Worm (Caenorhabditis elegans) whole organism, young adult: ENCODE measurements around the gene klp-7.

Experiments
- B0261.1 ChIP-seq: sonication (generic microtip); optimal IDR thresholded peaks from 2 replicates; lab custom pipeline; 2016; ENCODE audit warnings: mild to moderate bottlenecking, missing genetic modification characterization, moderate library complexity, missing compliant biosample characterization
- D2030.7 ChIP-seq: fragments of 200-800 bp; sonication (Bioruptor generic); IDR thresholded peaks from 2 replicates; pipeline ENCODE4 v1.3.6; 2022; ENCODE audit warnings: missing genetic modification reagents, missing genetic modification characterization, missing compliant biosample characterization
- F23B12.7 ChIP-seq: sonication (generic microtip); optimal IDR thresholded peaks from 2 replicates; lab custom pipeline; 2017; ENCODE audit warnings: missing genetic modification characterization, mild to moderate bottlenecking, missing compliant biosample characterization, antibody characterized with exemption, moderate library complexity; ENCODE audit not compliant: insufficient read depth
- F49E8.2 ChIP-seq: sonication (generic microtip); optimal IDR thresholded peaks from 3 replicates; lab custom pipeline; 2017; ENCODE audit warnings: missing genetic modification characterization, mild to moderate bottlenecking, missing compliant biosample characterization, antibody characterized with exemption, moderate library complexity; ENCODE audit not compliant: insufficient read depth
- F52B5.7 ChIP-seq: sonication (generic microtip); optimal IDR thresholded peaks from 2 replicates; lab custom pipeline; 2016; ENCODE audit warnings: mild to moderate bottlenecking, missing genetic modification characterization, missing compliant biosample characterization
- Y53F4B.3 ChIP-seq: fragments of 200-800 bp; sonication (Bioruptor generic); IDR thresholded peaks from 2 replicates; pipeline ENCODE4 v1.3.6; 2022; ENCODE audit warnings: missing genetic modification reagents, missing genetic modification characterization, missing compliant biosample characterization
- Y67H2A.10 ChIP-seq: fragments of 200-800 bp; sonication (Bioruptor generic); conservative IDR thresholded peaks from 2 replicates; pipeline ENCODE4 v1.3.6; 2022; ENCODE audit warnings: missing genetic modification reagents, missing genetic modification characterization, missing compliant biosample characterization
- Y95B8A.8 ChIP-seq: fragments of 200-800 bp; sonication (Bioruptor generic); IDR thresholded peaks from 2 replicates; pipeline ENCODE4 v1.3.6; 2022; ENCODE audit warnings: missing genetic modification reagents, missing genetic modification characterization, missing compliant biosample characterization
- ama-1 ChIP-seq, 3 experiments: fragments of 150-350 bp in 1 of 3; sonication (generic microtip) in 2 of 3; optimal IDR thresholded peaks; 2 replicates each; lab custom pipeline; 2014 to 2018; ENCODE audit warnings: missing biosample characterization in 2 of 3, missing genetic modification characterization in 2 of 3, missing genetic modification reagents in 2 of 3
- aptf-2 ChIP-seq: fragments of 200-800 bp; sonication (Bioruptor generic); conservative IDR thresholded peaks from 2 replicates; pipeline ENCODE4 v1.3.6; 2022; ENCODE audit warnings: missing genetic modification reagents, missing genetic modification characterization, missing compliant biosample characterization
- ccch-3 ChIP-seq: fragments of 200-800 bp; sonication (Bioruptor generic); optimal IDR thresholded peaks from 2 replicates; lab custom pipeline; 2018; ENCODE audit warnings: mild to moderate bottlenecking, missing genetic modification characterization, missing compliant biosample characterization
- cebp-1 ChIP-seq, 2 experiments: fragments of 200-800 bp in 1 of 2; sonication (Bioruptor generic) in 1 of 2; sonication (generic microtip) in 1 of 2; IDR thresholded peaks in 1 of 2; optimal IDR thresholded peaks in 1 of 2; 2 replicates each; pipeline versions ENCODE4 v1.3.6 to Lab custom; 2017 to 2022; ENCODE audit warnings: missing compliant biosample characterization in 2 of 2, missing genetic modification characterization in 2 of 2, mild to moderate bottlenecking in 1 of 2, missing genetic modification reagents in 1 of 2, moderate library complexity in 1 of 2
- ceh-40 ChIP-seq: fragments of 200-800 bp; sonication (Bioruptor generic); IDR thresholded peaks from 2 replicates; pipeline ENCODE4 v1.3.6; 2022; ENCODE audit warnings: missing genetic modification characterization, missing compliant biosample characterization
- ceh-58 ChIP-seq: fragments of 200-800 bp; sonication (Bioruptor generic); IDR thresholded peaks from 2 replicates; pipeline ENCODE4 v1.3.6; 2022; ENCODE audit warnings: missing genetic modification characterization, missing compliant biosample characterization
- ceh-91 ChIP-seq: fragments of 200-800 bp; sonication (Bioruptor generic); IDR thresholded peaks from 2 replicates; pipeline ENCODE4 v1.3.6; 2022; ENCODE audit warnings: missing genetic modification reagents, missing genetic modification characterization, missing compliant biosample characterization
- chd-7 ChIP-seq: sonication (generic microtip); optimal IDR thresholded peaks from 2 replicates; lab custom pipeline; 2016; ENCODE audit warnings: mild to moderate bottlenecking, missing genetic modification characterization, moderate library complexity, missing compliant biosample characterization
- dpl-1 ChIP-seq: fragments of 150-350 bp; optimal IDR thresholded peaks from 2 replicates; lab custom pipeline; 2014; ENCODE audit warnings: missing biosample characterization, missing genetic modification reagents, missing genetic modification characterization
- efl-1 ChIP-seq: fragments of 150-350 bp; optimal IDR thresholded peaks from 2 replicates; lab custom pipeline; 2014; ENCODE audit warnings: missing biosample characterization, missing genetic modification reagents, missing genetic modification characterization
- ekl-4 ChIP-seq: fragments of 200-800 bp; sonication (Bioruptor generic); IDR thresholded peaks from 2 replicates; pipeline ENCODE4 v1.3.6; 2022; ENCODE audit warnings: missing genetic modification reagents, missing genetic modification characterization, missing compliant biosample characterization
- fkh-3 ChIP-seq: sonication (generic microtip); optimal IDR thresholded peaks from 2 replicates; lab custom pipeline; 2016; ENCODE audit warnings: mild to moderate bottlenecking, missing genetic modification characterization, missing compliant biosample characterization
- him-1 ChIP-seq: sonication (generic microtip); optimal IDR thresholded peaks from 2 replicates; lab custom pipeline; 2016; ENCODE audit warnings: missing genotype, missing genetic modification reagents, missing genetic modification characterization, missing compliant biosample characterization
- hmg-1.2 ChIP-seq: fragments of 200-800 bp; sonication (Bioruptor generic); IDR thresholded peaks from 2 replicates; pipeline ENCODE4 v1.3.6; 2022; ENCODE audit warnings: missing genetic modification reagents, missing genetic modification characterization, missing compliant biosample characterization
- lin-35 ChIP-seq, 3 experiments: fragments of 150-350 bp in 2 of 3; sonication (generic microtip) in 1 of 3; optimal IDR thresholded peaks; 2 replicates each; lab custom pipeline; 2014 to 2018; ENCODE audit warnings: missing biosample characterization in 3 of 3, missing genetic modification characterization in 3 of 3, missing genetic modification reagents in 3 of 3
- lin-54 ChIP-seq: fragments of 200-800 bp; sonication (Bioruptor generic); optimal IDR thresholded peaks from 2 replicates; lab custom pipeline; 2018; ENCODE audit warnings: mild to moderate bottlenecking, missing genetic modification characterization, missing compliant biosample characterization
- lir-1 ChIP-seq: fragments of 200-800 bp; sonication (Bioruptor generic); conservative IDR thresholded peaks from 2 replicates; pipeline ENCODE4 v1.3.6; 2022; ENCODE audit warnings: missing genetic modification reagents, missing genetic modification characterization, missing compliant biosample characterization
- lsl-1 ChIP-seq: fragments of 200-800 bp; sonication (Bioruptor generic); optimal IDR thresholded peaks from 2 replicates; lab custom pipeline; 2018; ENCODE audit warnings: mild to moderate bottlenecking, missing genetic modification characterization, moderate library complexity, missing compliant biosample characterization
- nfya-1 ChIP-seq: sonication (generic microtip); optimal IDR thresholded peaks from 2 replicates; lab custom pipeline; 2017; ENCODE audit warnings: antibody characterized with exemption, missing compliant biosample characterization, missing genetic modification characterization, borderline replicate concordance; ENCODE audit not compliant: insufficient read depth
- nfyb-1 ChIP-seq: fragments of 200-800 bp; sonication (Bioruptor generic); IDR thresholded peaks from 2 replicates; pipeline ENCODE4 v1.3.6; 2022; ENCODE audit warnings: missing genetic modification reagents, missing genetic modification characterization, missing compliant biosample characterization
- nhr-80 ChIP-seq: sonication (generic microtip); optimal IDR thresholded peaks from 2 replicates; lab custom pipeline; 2016; ENCODE audit warnings: missing genetic modification characterization, missing compliant biosample characterization
- nhr-90 ChIP-seq: sonication (generic microtip); optimal IDR thresholded peaks from 2 replicates; lab custom pipeline; 2016; ENCODE audit warnings: missing genotype, mild to moderate bottlenecking, missing genetic modification characterization, missing compliant biosample characterization
- rcor-1 ChIP-seq: fragments of 200-800 bp; sonication (Bioruptor generic); IDR thresholded peaks from 2 replicates; pipeline ENCODE4 v1.3.6; 2022; ENCODE audit warnings: missing genetic modification reagents, missing genetic modification characterization, missing compliant biosample characterization
- rpc-1 ChIP-seq, 2 experiments: fragments of 150-350 bp in 1 of 2; sonication (generic microtip) in 1 of 2; optimal IDR thresholded peaks; 2 replicates each; lab custom pipeline; 2014 to 2018; ENCODE audit warnings: missing biosample characterization in 1 of 2, missing genetic modification characterization in 1 of 2, missing genetic modification reagents in 1 of 2, missing genotype in 1 of 2
- snpc-3.4 ChIP-seq: sonication (generic microtip); optimal IDR thresholded peaks from 2 replicates; lab custom pipeline; 2017; ENCODE audit warnings: missing genetic modification characterization, mild to moderate bottlenecking, missing compliant biosample characterization, antibody characterized with exemption, moderate library complexity, missing genotype, missing genetic modification reagents
- snpc-4 ChIP-seq, 5 experiments: fragments of 150-350 bp in 1 of 5; sonication (generic microtip) in 4 of 5; optimal IDR thresholded peaks; 2 replicates each; lab custom pipeline; 2014 to 2018; ENCODE audit warnings: missing genetic modification characterization in 5 of 5, missing biosample characterization in 3 of 5, antibody characterized with exemption in 2 of 5, mild to moderate bottlenecking in 2 of 5, missing compliant biosample characterization in 2 of 5, missing genotype in 2 of 5, moderate library complexity in 2 of 5, missing genetic modification reagents in 1 of 5
- tbp1 ChIP-seq: fragments of 200-800 bp; sonication (Bioruptor generic); optimal IDR thresholded peaks from 2 replicates; lab custom pipeline; 2018; ENCODE audit warnings: mild to moderate bottlenecking, missing genetic modification characterization, missing compliant biosample characterization
- tlf-1 ChIP-seq: fragments of 200-800 bp; sonication (Bioruptor generic); optimal IDR thresholded peaks from 2 replicates; lab custom pipeline; 2018; ENCODE audit warnings: mild to moderate bottlenecking, missing genetic modification characterization, missing compliant biosample characterization
- unc-130 ChIP-seq: sonication (generic microtip); optimal IDR thresholded peaks from 2 replicates; lab custom pipeline; 2016; ENCODE audit warnings: missing genetic modification reagents, missing genetic modification characterization, missing compliant biosample characterization
- xnd-1 ChIP-seq: sonication (generic microtip); optimal IDR thresholded peaks from 2 replicates; lab custom pipeline; 2016; ENCODE audit warnings: missing genotype, missing genetic modification reagents, missing genetic modification characterization, missing compliant biosample characterization
- ztf-22 ChIP-seq: fragments of 200-800 bp; sonication (Bioruptor generic); optimal IDR thresholded peaks from 2 replicates; lab custom pipeline; 2018; ENCODE audit warnings: mild to moderate bottlenecking, missing genetic modification characterization, moderate library complexity, missing compliant biosample characterization

The klp-7 gene

DNA sequence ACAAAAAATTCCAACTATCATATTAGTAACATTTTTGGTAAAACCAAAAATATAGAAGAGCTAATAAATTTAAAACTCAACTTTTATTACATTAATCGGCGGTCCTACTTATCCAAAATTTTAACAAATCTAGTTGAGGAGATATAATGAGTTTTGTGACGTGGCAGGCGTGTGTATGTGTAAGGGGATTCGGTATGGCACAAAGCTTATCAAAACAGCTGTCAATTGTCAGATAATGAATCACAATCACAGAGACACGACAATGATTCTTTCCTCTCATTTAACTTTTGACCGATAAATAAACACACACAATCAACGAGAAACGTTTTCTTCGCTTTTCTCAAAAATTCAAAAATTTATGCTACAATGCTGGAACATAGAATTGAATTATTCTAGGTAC, 3.7 kb upstream of the klp-7 start, which contains the start of gene K11D9.3:
Gene K11D9.3 (minus strand): TSS at position 181 of the 400 bp plus-strand sequence.
- TF ChIP-seq ceh-91 (GFP tag; lab: Robert Waterston, UW) (no peak), fkh-3 (tag; lab: Kevin White, UChicago) (no peak), hmg-1.2 (GFP tag; lab: Robert Waterston, UW) (no peak), him-1 (tag; lab: Kevin White, UChicago) (no peak), F52B5.7 (tag; lab: Kevin White, UChicago) (no peak), ama-1 (optimal IDR thresholded peaks at IDR 0.05; lab: Kevin White, UChicago) (no peak), ama-1 (GFP tag; optimal IDR thresholded peaks at IDR 0.05; lab: Kevin White, UChicago) (no peak), ztf-22 (GFP tag; lab: Kevin White, UChicago) (no peak), nfya-1 (tag; lab: Kevin White, UChicago) (no peak), ceh-58 (no peak), lir-1 (GFP tag; lab: Robert Waterston, UW) (no peak), Y53F4B.3 (GFP tag; lab: Robert Waterston, UW) (no peak), tlf-1 (GFP tag; lab: Kevin White, UChicago) (no peak), rpc-1 (optimal IDR thresholded peaks at IDR 0.05; lab: Kevin White, UChicago) (no peak), rpc-1 (tag; optimal IDR thresholded peaks at IDR 0.05; lab: Kevin White, UChicago) (no peak)
- TF ChIP-seq, all 124 proteins: peak for 0

DNA sequence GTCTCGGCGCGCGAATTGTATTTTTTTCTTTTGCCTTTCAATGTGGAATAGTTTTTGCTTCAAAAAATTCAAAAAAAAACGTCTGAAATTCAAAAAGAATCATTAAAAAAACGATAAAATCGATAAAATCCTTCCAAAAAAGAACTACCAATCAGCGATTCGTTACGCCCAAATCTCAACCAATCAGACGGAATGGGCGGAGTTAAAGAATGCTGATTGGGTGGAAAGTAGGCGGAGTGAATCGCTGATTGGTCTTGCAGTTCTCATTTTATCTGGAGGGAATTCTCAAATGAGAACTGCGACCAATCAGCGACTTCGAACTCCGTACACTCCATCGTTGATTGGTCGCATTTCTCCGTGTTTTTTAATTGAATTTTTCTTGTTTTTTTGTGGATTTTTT, 553 bp upstream of the klp-7 start:
- no peak for TF ChIP-seq chd-7 (tag; lab: Kevin White, UChicago)
- no peak for TF ChIP-seq cebp-1 (GFP tag; IDR thresholded peaks at IDR 0.05; lab: Robert Waterston, UW)
- no peak for TF ChIP-seq cebp-1 (tag; optimal IDR thresholded peaks at IDR 0.05; lab: Kevin White, UChicago)
- TF ChIP-seq F23B12.7: no peak
- no peak for TF ChIP-seq aptf-2 (GFP tag; lab: Robert Waterston, UW)
- TF ChIP-seq ccch-3 (GFP tag; lab: Kevin White, UChicago): no peak
- no peak for TF ChIP-seq B0261.1 (tag; lab: Kevin White, UChicago)
- no peak for TF ChIP-seq ekl-4 (GFP tag; lab: Robert Waterston, UW)
- TF ChIP-seq nhr-90 (tag; lab: Kevin White, UChicago): no peak

DNA sequence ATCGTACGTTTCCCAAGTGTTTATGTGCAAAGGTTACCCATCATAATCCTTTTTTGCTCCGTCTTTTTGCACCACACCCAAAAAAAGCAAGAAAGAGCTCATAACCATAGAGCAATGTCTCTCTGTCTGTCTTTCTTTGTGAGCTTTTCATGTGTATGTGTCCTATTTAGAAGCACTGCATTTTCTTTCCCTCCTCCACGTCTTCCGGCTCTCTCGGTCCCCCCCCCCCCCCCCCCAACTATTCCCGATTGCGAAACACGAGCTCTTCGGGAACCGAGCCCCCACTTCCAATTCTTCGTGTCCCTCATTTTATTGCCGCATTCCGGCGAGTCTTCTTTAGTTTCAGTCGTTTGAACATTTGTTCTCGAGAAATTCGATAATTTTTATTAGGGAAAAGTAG, 1.1 kb downstream of the klp-7 start:
- TF ChIP-seq nhr-80 (tag; lab: Kevin White, UChicago) (no peak), aptf-2 (GFP tag; lab: Robert Waterston, UW) (no peak), cebp-1 (GFP tag; IDR thresholded peaks at IDR 0.05; lab: Robert Waterston, UW) (peak; percentile 73; the same call in 1 of the 2 replicates), cebp-1 (tag; optimal IDR thresholded peaks at IDR 0.05; lab: Kevin White, UChicago) (peak; percentile 94), xnd-1 (tag; lab: Kevin White, UChicago) (no peak)

DNA sequence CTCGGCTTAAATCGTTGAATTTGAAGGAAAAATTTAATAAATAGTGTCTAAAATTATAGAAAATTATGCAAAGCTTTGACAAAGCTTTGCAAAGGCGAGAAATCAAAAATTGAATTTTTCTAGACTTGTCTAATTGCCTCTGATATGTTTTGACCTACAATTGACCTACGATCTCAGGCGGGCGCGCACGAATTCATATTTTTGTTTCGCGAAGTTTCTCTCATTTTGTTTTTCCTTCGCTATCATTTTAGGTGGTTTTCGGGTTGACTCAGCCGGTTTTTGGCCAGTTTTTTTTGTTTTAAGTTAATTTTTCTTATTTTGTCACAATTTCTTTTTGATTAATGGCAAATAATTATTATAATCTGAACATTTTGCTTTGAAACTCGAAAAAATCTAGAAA, 1.5 kb downstream of the klp-7 start:
- TF ChIP-seq tbp1 (GFP tag; lab: Kevin White, UChicago) (peak; percentile 41), F49E8.2 (peak; percentile 83), efl-1 (peak; percentile 99), lin-35 (GFP tag; optimal IDR thresholded peaks at IDR 0.05; lab: Kevin White, UChicago) (peak in 1 of 3 experiments; percentile 84), unc-130 (GFP tag; lab: Kevin White, UChicago) (peak; percentile 68), snpc-4 (GFP tag; optimal IDR thresholded peaks at IDR 0.05; lab: Kevin White, UChicago) (no peak), snpc-4 (tag; optimal IDR thresholded peaks at IDR 0.05; lab: Kevin White, UChicago) (peak in 1 of 4 experiments; percentile 37), Y95B8A.8 (GFP tag; lab: Robert Waterston, UW) (peak; percentile 80; the same call in 1 of the 2 replicates), lsl-1 (GFP tag; lab: Kevin White, UChicago) (peak; percentile 75), D2030.7 (GFP tag; lab: Robert Waterston, UW) (peak; percentile 96), hmg-1.2 (GFP tag; lab: Robert Waterston, UW) (peak; percentile 57; the same call in 1 of the 2 replicates), ceh-40 (GFP tag; lab: Robert Waterston, UW) (no peak), him-1 (tag; lab: Kevin White, UChicago) (peak; percentile 14), rpc-1 (optimal IDR thresholded peaks at IDR 0.05; lab: Kevin White, UChicago) (peak; percentile 3), rpc-1 (tag; optimal IDR thresholded peaks at IDR 0.05; lab: Kevin White, UChicago) (no peak), cebp-1 (GFP tag; IDR thresholded peaks at IDR 0.05; lab: Robert Waterston, UW) (no peak), cebp-1 (tag; optimal IDR thresholded peaks at IDR 0.05; lab: Kevin White, UChicago) (no peak), nfyb-1 (GFP tag; lab: Robert Waterston, UW) (peak; percentile 59; the same call in 1 of the 2 replicates), snpc-3.4 (tag; lab: Kevin White, UChicago) (peak; percentile 75), dpl-1 (GFP tag; lab: Kevin White, UChicago) (peak; percentile 93), lin-54 (GFP tag; lab: Kevin White, UChicago) (peak; percentile 73), Y67H2A.10 (GFP tag; lab: Robert Waterston, UW) (peak; percentile 52; the same call in 1 of the 2 replicates), rcor-1 (GFP tag; lab: Robert Waterston, UW) (peak; percentile 72)
